Fruit fly (Drosophila melanogaster): Measurements from ENCODE around the gene CG1090.

CG1090 gene

dm6 chr3R:4341177-4341576 is 18.5 kb upstream of the CG1090 start (continued):
- TF ChIP-seq CG8290 (GFP tag; optimal IDR thresholded peaks at IDR 0.05) = no peak
- no peak for TF ChIP-seq CG8290 (tag; optimal IDR thresholded peaks at IDR 0.05)
- no peak for TF ChIP-seq sna (GFP tag; IDR thresholded peaks at IDR 0.05; ENCODE audit: partially characterized antibody)
- TF ChIP-seq zen (tag; optimal IDR thresholded peaks at IDR 0.05) = peak; percentile 71
- peak; percentile 28 for TF ChIP-seq CG1832 (GFP tag; optimal IDR thresholded peaks at IDR 0.05)
- no peak for TF ChIP-seq CG7357 (GFP tag; IDR thresholded peaks at IDR 0.05)
- TF ChIP-seq CG10267 (tag; optimal IDR thresholded peaks at IDR 0.05) = no peak
- TF ChIP-seq dati (GFP tag; IDR thresholded peaks at IDR 0.05) = no peak
- TF ChIP-seq cad (GFP tag; optimal IDR thresholded peaks at IDR 0.05) = no peak
- no peak for TF ChIP-seq grau (tag; optimal IDR thresholded peaks at IDR 0.05)
- TF ChIP-seq CG3407 (GFP tag; optimal IDR thresholded peaks at IDR 0.05) = no peak
- no peak for TF ChIP-seq Stat92E (GFP tag; optimal IDR thresholded peaks at IDR 0.05)
- TF ChIP-seq rib (GFP tag; IDR thresholded peaks at IDR 0.05) = no peak
- TF ChIP-seq CG1529 (GFP tag; optimal IDR thresholded peaks at IDR 0.05) = no peak
- no peak for TF ChIP-seq wor (GFP tag; IDR thresholded peaks at IDR 0.05)

- no peak for TF ChIP-seq CG2678 (tag; optimal IDR thresholded peaks at IDR 0.05)
- peak; percentile 89 for TF ChIP-seq gsb-n (tag; optimal IDR thresholded peaks at IDR 0.05)
- no peak for TF ChIP-seq Side (GFP tag; optimal IDR thresholded peaks at IDR 0.05)
- TF ChIP-seq CG11504 (tag; optimal IDR thresholded peaks at IDR 0.05) = no peak
- no peak for TF ChIP-seq zen2 (GFP tag; IDR thresholded peaks at IDR 0.05; ENCODE audit: partially characterized antibody)
- TF ChIP-seq CG3163 (GFP tag; optimal IDR thresholded peaks at IDR 0.05) = no peak
- TF ChIP-seq nmo (GFP tag; optimal IDR thresholded peaks at IDR 0.05) = no peak
- TF ChIP-seq bab2 (GFP tag; optimal IDR thresholded peaks at IDR 0.05) = no peak
- no peak for TF ChIP-seq ssp (GFP tag; IDR thresholded peaks at IDR 0.05)
- no peak for TF ChIP-seq CG12391 (tag; optimal IDR thresholded peaks at IDR 0.05)
- TF ChIP-seq sqz (GFP tag; optimal IDR thresholded peaks at IDR 0.05) = no peak
- no peak for TF ChIP-seq Nf-YA (GFP tag; IDR thresholded peaks at IDR 0.05)
- peak; percentile 34 for TF ChIP-seq kni (GFP tag; optimal IDR thresholded peaks at IDR 0.05)
- TF ChIP-seq CG34224 (GFP tag; IDR thresholded peaks at IDR 0.05; ENCODE audit: partially characterized antibody) = no peak
- peak; percentile 98 for TF ChIP-seq onecut (GFP tag; IDR thresholded peaks at IDR 0.05)
- no peak for TF ChIP-seq pnt (GFP tag; optimal IDR thresholded peaks at IDR 0.05)
- no peak for TF ChIP-seq CG6689 (GFP tag; IDR thresholded peaks at IDR 0.05)
- no peak for TF ChIP-seq lbe (GFP tag; optimal IDR thresholded peaks at IDR 0.05)
- TF ChIP-seq sens (GFP tag) = no peak
- no peak for TF ChIP-seq CG9215 (GFP tag; IDR thresholded peaks at IDR 0.05)
- TF ChIP-seq Spps (tag; optimal IDR thresholded peaks at IDR 0.05) = no peak
- TF ChIP-seq tup (GFP tag; optimal IDR thresholded peaks at IDR 0.05) = no peak
- TF ChIP-seq Tbp (GFP tag; optimal IDR thresholded peaks at IDR 0.05) = no peak
- TF ChIP-seq crp (GFP tag; optimal IDR thresholded peaks at IDR 0.05) = no peak
- TF ChIP-seq rib (GFP tag; IDR thresholded peaks at IDR 0.05) = no peak
- TF ChIP-seq amos (GFP tag; IDR thresholded peaks at IDR 0.05; ENCODE audit: partially characterized antibody) = no peak
- TF ChIP-seq CG15479 (GFP tag; optimal IDR thresholded peaks at IDR 0.05) = peak; percentile 51
- TF ChIP-seq MESR4 (GFP tag; optimal IDR thresholded peaks at IDR 0.05) = no peak
- no peak for TF ChIP-seq Dfd (GFP tag; optimal IDR thresholded peaks at IDR 0.05)
- TF ChIP-seq CG18764 (GFP tag; optimal IDR thresholded peaks at IDR 0.05) = no peak
- no peak for TF ChIP-seq da (GFP tag; optimal IDR thresholded peaks at IDR 0.05)
- TF ChIP-seq CG7372 (GFP tag; IDR thresholded peaks at IDR 0.05) = no peak
- TF ChIP-seq Doc3 (GFP tag; IDR thresholded peaks at IDR 0.05; ENCODE audit: partially characterized antibody) = no peak
- no peak for TF ChIP-seq dimm (GFP tag; IDR thresholded peaks at IDR 0.05)
- TF ChIP-seq CG1233 (GFP tag; optimal IDR thresholded peaks at IDR 0.05) = no peak
- no peak for TF ChIP-seq HLH54F (GFP tag; optimal IDR thresholded peaks at IDR 0.05)
- TF ChIP-seq pfk (GFP tag; optimal IDR thresholded peaks at IDR 0.05) = no peak
- TF ChIP-seq CG1529 (GFP tag; optimal IDR thresholded peaks at IDR 0.05) = no peak
Measured at dm6 chr3R:4346636-4347035, 13.0 kb upstream of the CG1090 start, which contains the start of gene hkb. hkb (minus strand) TSS chr3R:4346646.

Measured in whole organism, embryonic.